Worm (Caenorhabditis elegans) whole organism, late embryonic: Measurements from ENCODE around the gene F10E7.1.

ENCODE experiments used
- C38D4.7 ChIP-seq: fragments of 200-800 bp; sonication (Bioruptor generic); optimal IDR thresholded peaks from 2 replicates; lab custom pipeline; 2018; ENCODE audit warnings: mild to moderate bottlenecking, missing genetic modification characterization, moderate library complexity, missing compliant biosample characterization
- F13H6.1 ChIP-seq: sonication (generic microtip); optimal IDR thresholded peaks from 2 replicates; lab custom pipeline; 2016; ENCODE audit warnings: missing genetic modification characterization, missing compliant biosample characterization
- K02D7.2 ChIP-seq: sonication (generic microtip); optimal IDR thresholded peaks from 2 replicates; lab custom pipeline; 2017; ENCODE audit warnings: mild to moderate bottlenecking, missing genetic modification characterization, missing compliant biosample characterization
- K09A11.1 ChIP-seq: sonication (generic microtip); optimal IDR thresholded peaks from 2 replicates; lab custom pipeline; 2017; ENCODE audit warnings: antibody characterized with exemption, mild to moderate bottlenecking, missing genetic modification characterization, missing compliant biosample characterization; ENCODE audit not compliant: insufficient read depth
- T23F11.4 ChIP-seq: fragments of 200-800 bp; sonication (Bioruptor generic); optimal IDR thresholded peaks from 2 replicates; lab custom pipeline; 2018; ENCODE audit warnings: mild to moderate bottlenecking, missing genetic modification characterization, missing compliant biosample characterization
- ahr-1 ChIP-seq: sonication (generic microtip); optimal IDR thresholded peaks from 2 replicates; lab custom pipeline; 2016; ENCODE audit warnings: missing genetic modification characterization, missing compliant biosample characterization
- ama-1 ChIP-seq: fragments of 150-350 bp; optimal IDR thresholded peaks from 2 replicates; lab custom pipeline; 2014
- ceh-14 ChIP-seq: sonication (generic microtip); optimal IDR thresholded peaks from 2 replicates; lab custom pipeline; 2016; ENCODE audit warnings: missing genotype, missing genetic modification characterization, missing compliant biosample characterization
- ceh-18 ChIP-seq: sonication (generic microtip); optimal IDR thresholded peaks from 2 replicates; lab custom pipeline; 2016; ENCODE audit warnings: missing genetic modification characterization, missing compliant biosample characterization
- ceh-19 ChIP-seq: fragments of 200-800 bp; sonication (Bioruptor generic); optimal IDR thresholded peaks from 2 replicates; lab custom pipeline; 2018; ENCODE audit warnings: mild to moderate bottlenecking, missing genetic modification characterization, missing compliant biosample characterization
- ceh-24 ChIP-seq: sonication (generic microtip); optimal IDR thresholded peaks from 2 replicates; lab custom pipeline; 2016; ENCODE audit warnings: mild to moderate bottlenecking, missing genetic modification characterization, missing compliant biosample characterization
- ceh-30 ChIP-seq: fragments of 150-350 bp; optimal IDR thresholded peaks from 2 replicates; lab custom pipeline; 2014; ENCODE audit warnings: missing biosample characterization, missing genetic modification characterization
- ceh-31 ChIP-seq: sonication (generic microtip); optimal IDR thresholded peaks from 2 replicates; lab custom pipeline; 2016; ENCODE audit warnings: missing genetic modification characterization, missing compliant biosample characterization
- ceh-34 ChIP-seq: sonication (generic microtip); optimal IDR thresholded peaks from 2 replicates; lab custom pipeline; 2016; ENCODE audit warnings: mild to moderate bottlenecking, missing genetic modification characterization, missing compliant biosample characterization
- ceh-45 ChIP-seq: fragments of 200-800 bp; sonication (Bioruptor generic); IDR thresholded peaks from 2 replicates; pipeline ENCODE4 v1.3.6; 2022; ENCODE audit warnings: missing genetic modification reagents, missing genetic modification characterization, missing compliant biosample characterization
- ceh-9 ChIP-seq: sonication (generic microtip); optimal IDR thresholded peaks from 2 replicates; lab custom pipeline; 2016; ENCODE audit warnings: mild to moderate bottlenecking, missing genetic modification characterization, inconsistent platforms, missing compliant biosample characterization
- che-1 ChIP-seq: sonication (generic microtip); optimal IDR thresholded peaks from 2 replicates; lab custom pipeline; 2016; ENCODE audit warnings: mild to moderate bottlenecking, missing genetic modification characterization, missing compliant biosample characterization
- dmd-4 ChIP-seq: sonication (generic microtip); optimal IDR thresholded peaks from 2 replicates; lab custom pipeline; 2016; ENCODE audit warnings: borderline replicate concordance, missing genetic modification characterization, missing compliant biosample characterization
- eyg-1 ChIP-seq: sonication (generic microtip); optimal IDR thresholded peaks from 2 replicates; lab custom pipeline; 2016; ENCODE audit warnings: missing genotype, missing genetic modification characterization, missing compliant biosample characterization
- fax-1 ChIP-seq: sonication (generic microtip); optimal IDR thresholded peaks from 2 replicates; lab custom pipeline; 2016; ENCODE audit warnings: missing genotype, missing genetic modification characterization, missing compliant biosample characterization
- fkh-6 ChIP-seq: sonication (generic microtip); optimal IDR thresholded peaks from 2 replicates; lab custom pipeline; 2016; ENCODE audit warnings: missing genetic modification characterization, missing compliant biosample characterization
- gmeb-2 ChIP-seq: sonication (generic microtip); optimal IDR thresholded peaks from 2 replicates; lab custom pipeline; 2016; ENCODE audit warnings: missing genetic modification characterization, inconsistent platforms, missing compliant biosample characterization
- hlh-15 ChIP-seq: sonication (generic microtip); optimal IDR thresholded peaks from 2 replicates; lab custom pipeline; 2016; ENCODE audit warnings: missing genetic modification characterization, missing compliant biosample characterization
- hlh-6 ChIP-seq: sonication (generic microtip); optimal IDR thresholded peaks from 2 replicates; lab custom pipeline; 2016; ENCODE audit warnings: missing genotype, missing genetic modification characterization, missing compliant biosample characterization
- hlh-8 ChIP-seq: sonication (generic microtip); optimal IDR thresholded peaks from 2 replicates; lab custom pipeline; 2016; ENCODE audit warnings: missing genotype, missing genetic modification characterization, missing compliant biosample characterization
- lim-6 ChIP-seq: sonication (generic microtip); optimal IDR thresholded peaks from 2 replicates; lab custom pipeline; 2016; ENCODE audit warnings: missing genetic modification characterization, missing compliant biosample characterization
- madf-2 ChIP-seq: sonication (generic microtip); optimal IDR thresholded peaks from 2 replicates; lab custom pipeline; 2017; ENCODE audit warnings: missing genetic modification characterization, missing compliant biosample characterization
- nfya-1 ChIP-seq: sonication (generic microtip); optimal IDR thresholded peaks from 2 replicates; lab custom pipeline; 2017; ENCODE audit warnings: missing genetic modification characterization, mild to moderate bottlenecking, missing compliant biosample characterization, antibody characterized with exemption, moderate library complexity
- nhr-232 ChIP-seq: sonication (generic microtip); optimal IDR thresholded peaks from 2 replicates; lab custom pipeline; 2016; ENCODE audit warnings: missing genetic modification characterization, missing compliant biosample characterization
- pag-3 ChIP-seq: sonication (generic microtip); optimal IDR thresholded peaks from 2 replicates; lab custom pipeline; 2016; ENCODE audit warnings: missing compliant biosample characterization, missing genetic modification characterization, borderline replicate concordance
- pat-9 ChIP-seq: fragments of 200-800 bp; sonication (Bioruptor generic); optimal IDR thresholded peaks from 2 replicates; lab custom pipeline; 2018; ENCODE audit warnings: mild to moderate bottlenecking, missing genetic modification characterization, moderate library complexity, missing compliant biosample characterization
- pros-1 ChIP-seq: fragments of 150-350 bp; optimal IDR thresholded peaks from 2 replicates; lab custom pipeline; 2014; ENCODE audit warnings: missing biosample characterization, missing genetic modification reagents, missing genetic modification characterization
- ref-2 ChIP-seq: sonication (generic microtip); optimal IDR thresholded peaks from 2 replicates; lab custom pipeline; 2016; ENCODE audit warnings: missing genetic modification characterization, missing compliant biosample characterization
- sdc-2 ChIP-seq: sonication (generic microtip); optimal IDR thresholded peaks from 2 replicates; lab custom pipeline; 2016; ENCODE audit warnings: missing genotype, missing genetic modification characterization, missing compliant biosample characterization
- sox-2 ChIP-seq: fragments of 200-800 bp; sonication (Bioruptor generic); IDR thresholded peaks from 2 replicates; pipeline ENCODE4 v1.3.6; 2022; ENCODE audit warnings: missing genetic modification reagents, missing genetic modification characterization, missing compliant biosample characterization
- sox-4 ChIP-seq: sonication (generic microtip); optimal IDR thresholded peaks from 2 replicates; lab custom pipeline; 2017; ENCODE audit warnings: mild to moderate bottlenecking, missing genetic modification characterization, inconsistent platforms, missing compliant biosample characterization
- syd-9 ChIP-seq: sonication (generic microtip); optimal IDR thresholded peaks from 2 replicates; lab custom pipeline; 2016; ENCODE audit warnings: mild to moderate bottlenecking, missing genetic modification characterization, moderate library complexity, missing compliant biosample characterization
- tbx-7 ChIP-seq: sonication (generic microtip); optimal IDR thresholded peaks from 2 replicates; lab custom pipeline; 2016; ENCODE audit warnings: missing genotype, missing genetic modification characterization, missing compliant biosample characterization
- ttx-3 ChIP-seq: sonication (generic microtip); optimal IDR thresholded peaks from 2 replicates; lab custom pipeline; 2016; ENCODE audit warnings: missing genetic modification reagents, missing genetic modification characterization, missing compliant biosample characterization
- unc-86 ChIP-seq: sonication (generic microtip); optimal IDR thresholded peaks from 2 replicates; lab custom pipeline; 2016; ENCODE audit warnings: missing genetic modification characterization, missing compliant biosample characterization
- zip-5 ChIP-seq: sonication (generic microtip); optimal IDR thresholded peaks from 2 replicates; lab custom pipeline; 2016; ENCODE audit warnings: missing genetic modification characterization, missing compliant biosample characterization

F10E7.1 gene

ce11 chrII:7098578-7098977 lies 28.0 kb upstream of the F10E7.1 start, which contains the start of gene mct-5:
TSS of gene mct-5 (minus strand) at chrII:7098593.
- TF ChIP-seq zip-5 (tag; lab: Kevin White, UChicago) (no peak), eyg-1 (no peak), madf-2 (tag; lab: Kevin White, UChicago) (no peak), hlh-6 (tag; lab: Kevin White, UChicago) (no peak), ceh-34 (tag; lab: Kevin White, UChicago) (no peak), ceh-30 (no peak), dmd-4 (tag; lab: Kevin White, UChicago) (no peak), che-1 (tag; lab: Kevin White, UChicago) (no peak), ceh-24 (tag; lab: Kevin White, UChicago) (no peak), ceh-19 (GFP tag; lab: Kevin White, UChicago) (no peak), ceh-18 (tag; lab: Kevin White, UChicago) (no peak), nfya-1 (no peak), F13H6.1 (tag; lab: Kevin White, UChicago) (no peak)

ce11 chrII:7099231-7099630 lies 27.3 kb upstream of the F10E7.1 start:
- TF ChIP-seq ceh-24 (tag; lab: Kevin White, UChicago): no peak
- no peak for TF ChIP-seq ref-2
- TF ChIP-seq che-1 (tag; lab: Kevin White, UChicago): no peak
- no peak for TF ChIP-seq pros-1 (tag; lab: Kevin White, UChicago)
- no peak for TF ChIP-seq T23F11.4 (GFP tag; lab: Kevin White, UChicago)
- TF ChIP-seq K09A11.1: no peak

ce11 chrII:7100838-7101237 lies 25.7 kb upstream of the F10E7.1 start, which contains the start of gene mmaa-1:
TSS of gene mmaa-1 (minus strand) at chrII:7101165.
- TF ChIP-seq pros-1 (tag; lab: Kevin White, UChicago) (no peak), hlh-15 (tag; lab: Kevin White, UChicago) (no peak), lim-6 (tag; lab: Kevin White, UChicago) (no peak), ceh-24 (tag; lab: Kevin White, UChicago) (no peak), ama-1 (no peak), ceh-34 (tag; lab: Kevin White, UChicago) (no peak), che-1 (tag; lab: Kevin White, UChicago) (no peak), K02D7.2 (tag; lab: Kevin White, UChicago) (no peak), fkh-6 (no peak), sox-4 (tag; lab: Kevin White, UChicago) (no peak), hlh-8 (tag; lab: Kevin White, UChicago) (no peak)

- no peak for TF ChIP-seq hlh-6 (tag; lab: Kevin White, UChicago)
- TF ChIP-seq tbx-7 (tag; lab: Kevin White, UChicago): no peak
- TF ChIP-seq nfya-1: no peak
- TF ChIP-seq ceh-31 (tag; lab: Kevin White, UChicago): no peak
- TF ChIP-seq hlh-8 (tag; lab: Kevin White, UChicago): no peak
- TF ChIP-seq ttx-3: no peak
- TF ChIP-seq syd-9 (tag; lab: Kevin White, UChicago): no peak
- no peak for TF ChIP-seq ceh-19 (GFP tag; lab: Kevin White, UChicago)
- TF ChIP-seq K02D7.2 (tag; lab: Kevin White, UChicago): no peak
- TF ChIP-seq ceh-14 (tag; lab: Kevin White, UChicago): no peak
- no peak for TF ChIP-seq pat-9 (tag; lab: Kevin White, UChicago)
- TF ChIP-seq ceh-9 (tag; lab: Kevin White, UChicago): no peak
Measured at ce11 chrII:7102288-7102687, 24.3 kb upstream of the F10E7.1 start.

- no peak for TF ChIP-seq F13H6.1 (tag; lab: Kevin White, UChicago)
- no peak for TF ChIP-seq nhr-232 (tag; lab: Kevin White, UChicago)
- TF ChIP-seq C38D4.7 (GFP tag; lab: Kevin White, UChicago): no peak
- no peak for TF ChIP-seq sdc-2 (tag; lab: Kevin White, UChicago)
- no peak for TF ChIP-seq pros-1 (tag; lab: Kevin White, UChicago)
- no peak for TF ChIP-seq hlh-8 (tag; lab: Kevin White, UChicago)
- no peak for TF ChIP-seq ama-1
- no peak for TF ChIP-seq gmeb-2 (tag; lab: Kevin White, UChicago)
- no peak for TF ChIP-seq unc-86 (tag; lab: Kevin White, UChicago)
- no peak for TF ChIP-seq sox-2 (GFP tag; lab: Robert Waterston, UW)
- TF ChIP-seq ceh-45 (GFP tag; lab: Robert Waterston, UW): no peak
- no peak for TF ChIP-seq ceh-18 (tag; lab: Kevin White, UChicago)
- no peak for TF ChIP-seq pag-3 (tag; lab: Kevin White, UChicago)
- TF ChIP-seq ahr-1 (tag; lab: Kevin White, UChicago): no peak
- TF ChIP-seq fax-1 (tag; lab: Kevin White, UChicago): no peak
- no peak for TF ChIP-seq madf-2 (tag; lab: Kevin White, UChicago)
Measured at ce11 chrII:7103111-7103510, 23.4 kb upstream of the F10E7.1 start.
